Worm (Caenorhabditis elegans) whole organism, late embryonic: ENCODE measurements around the gene ebp-3.

ENCODE experiments used
- K02D7.2 ChIP-seq: sonication (generic microtip); optimal IDR thresholded peaks from 2 replicates; lab custom pipeline; 2017; ENCODE audit warnings: mild to moderate bottlenecking, missing genetic modification characterization, missing compliant biosample characterization
- ceh-30 ChIP-seq: fragments of 150-350 bp; optimal IDR thresholded peaks from 2 replicates; lab custom pipeline; 2014; ENCODE audit warnings: missing biosample characterization, missing genetic modification characterization
- che-1 ChIP-seq: sonication (generic microtip); optimal IDR thresholded peaks from 2 replicates; lab custom pipeline; 2016; ENCODE audit warnings: mild to moderate bottlenecking, missing genetic modification characterization, missing compliant biosample characterization
- sdc-2 ChIP-seq: sonication (generic microtip); optimal IDR thresholded peaks from 2 replicates; lab custom pipeline; 2016; ENCODE audit warnings: missing genotype, missing genetic modification characterization, missing compliant biosample characterization
- ttx-3 ChIP-seq: sonication (generic microtip); optimal IDR thresholded peaks from 2 replicates; lab custom pipeline; 2016; ENCODE audit warnings: missing genetic modification reagents, missing genetic modification characterization, missing compliant biosample characterization

- no peak for TF ChIP-seq ttx-3 (tag; lab: Kevin White, UChicago)
- TF ChIP-seq sdc-2 (tag; lab: Kevin White, UChicago), result no peak
- TF ChIP-seq che-1, result no peak
- TF ChIP-seq ceh-30 (tag; lab: Kevin White, UChicago), result peak; percentile 75
- no peak for TF ChIP-seq K02D7.2 (tag; lab: Kevin White, UChicago)
Observed at ce11 chrV:18079163-18079562, 23.4 kb downstream of the ebp-3 start.
